Fruit fly (Drosophila melanogaster): ENCODE measurements around the gene CG16753.

dm6 chr3L:3074380-3074779, 19.5 kb downstream of the CG16753 start:
- TF ChIP-seq CG8478 (optimal IDR thresholded peaks at IDR 0.05) = no peak
- TF ChIP-seq CTCF (optimal IDR thresholded peaks at IDR 0.05) = no peak

Data from S2 (cell line).